Worm (Caenorhabditis elegans) whole organism, midembryonic: ENCODE data around the gene msp-32.

Experiments
- flt-1 ChIP-seq: fragments of 200-800 bp; sonication (Bioruptor generic); IDR thresholded peaks from 2 replicates; pipeline ENCODE4 v1.3.6; 2022; ENCODE audit warnings: missing genetic modification characterization, missing compliant biosample characterization
- ref-1 ChIP-seq: fragments of 200-800 bp; sonication (Bioruptor generic); conservative IDR thresholded peaks from 2 replicates; pipeline ENCODE4 v1.3.6; 2022; ENCODE audit warnings: missing genetic modification reagents, missing genetic modification characterization, missing compliant biosample characterization
- ztf-23 ChIP-seq: fragments of 200-800 bp; sonication (Bioruptor generic); IDR thresholded peaks from 2 replicates; pipeline ENCODE4 v1.3.6; 2022; ENCODE audit warnings: missing genetic modification reagents, missing genetic modification characterization, missing compliant biosample characterization
- ztf-29 ChIP-seq: fragments of 200-800 bp; sonication (Bioruptor generic); IDR thresholded peaks from 2 replicates; pipeline ENCODE4 v1.3.6; 2022; ENCODE audit warnings: missing genetic modification reagents, missing genetic modification characterization, missing compliant biosample characterization

DNA sequence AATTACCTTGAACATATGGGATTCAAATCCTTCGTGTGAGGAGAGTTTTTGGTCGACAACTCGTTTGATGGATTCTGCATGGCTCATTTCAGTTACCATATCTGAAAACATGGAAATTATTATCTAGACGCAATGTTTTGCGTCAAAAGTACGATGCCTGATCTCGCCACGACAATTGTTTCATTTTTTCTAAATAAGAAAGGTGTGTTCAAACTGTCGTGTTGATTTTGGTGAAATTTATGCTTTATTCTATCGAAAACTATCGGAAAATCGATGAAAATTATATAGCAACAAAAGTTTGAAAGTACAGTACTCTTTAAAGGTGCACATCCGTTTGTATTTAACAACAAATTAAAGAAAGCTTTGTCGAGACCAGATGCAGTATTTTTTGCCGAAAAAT lies 42.4 kb downstream of the msp-32 start, which contains the start of gene cblc-1:
- TF ChIP-seq ztf-23 (GFP tag; lab: Robert Waterston, UW): no peak
- no peak for TF ChIP-seq flt-1 (GFP tag; lab: Robert Waterston, UW)
- TF ChIP-seq ztf-29: no peak
- TF ChIP-seq ref-1 (GFP tag; lab: Robert Waterston, UW): no peak
